Worm (Caenorhabditis elegans) whole organism, young adult: ENCODE measurements around the gene F54D12.1.

Source experiments
- B0336.3 ChIP-seq: fragments of 200-800 bp; sonication (Bioruptor generic); IDR thresholded peaks from 2 replicates; pipeline ENCODE4 v1.3.6; 2022; ENCODE audit warnings: missing genetic modification characterization, missing compliant biosample characterization
- C06A6.2 ChIP-seq: fragments of 200-800 bp; sonication (Bioruptor generic); conservative IDR thresholded peaks from 2 replicates; pipeline ENCODE4 v1.3.6; 2022; ENCODE audit warnings: missing genetic modification characterization, missing compliant biosample characterization
- C17E4.6 ChIP-seq: fragments of 200-800 bp; sonication (Bioruptor generic); IDR thresholded peaks from 2 replicates; pipeline ENCODE4 v1.3.6; 2022; ENCODE audit warnings: missing genetic modification reagents, missing genetic modification characterization, missing compliant biosample characterization
- F22D6.2 ChIP-seq: sonication (generic microtip); optimal IDR thresholded peaks from 2 replicates; lab custom pipeline; 2016; ENCODE audit warnings: mild to moderate bottlenecking, missing genetic modification characterization, missing compliant biosample characterization
- F33H1.4 ChIP-seq: fragments of 200-800 bp; sonication (Bioruptor generic); IDR thresholded peaks from 2 replicates; pipeline ENCODE4 v1.3.6; 2022; ENCODE audit warnings: missing genetic modification reagents, missing genetic modification characterization, missing compliant biosample characterization
- F55B11.4 ChIP-seq: sonication (generic microtip); optimal IDR thresholded peaks from 2 replicates; lab custom pipeline; 2016; ENCODE audit warnings: missing compliant biosample characterization, missing genetic modification characterization, borderline replicate concordance; ENCODE audit not compliant: insufficient read depth
- Y53G8AR.9 ChIP-seq: fragments of 200-800 bp; sonication (Bioruptor generic); conservative IDR thresholded peaks from 2 replicates; pipeline ENCODE4 v1.3.6; 2022; ENCODE audit warnings: missing genetic modification reagents, missing genetic modification characterization, missing compliant biosample characterization
- Y67H2A.10 ChIP-seq: fragments of 200-800 bp; sonication (Bioruptor generic); conservative IDR thresholded peaks from 2 replicates; pipeline ENCODE4 v1.3.6; 2022; ENCODE audit warnings: missing genetic modification reagents, missing genetic modification characterization, missing compliant biosample characterization
- Y95B8A.8 ChIP-seq: fragments of 200-800 bp; sonication (Bioruptor generic); IDR thresholded peaks from 2 replicates; pipeline ENCODE4 v1.3.6; 2022; ENCODE audit warnings: missing genetic modification reagents, missing genetic modification characterization, missing compliant biosample characterization
- aptf-2 ChIP-seq: fragments of 200-800 bp; sonication (Bioruptor generic); conservative IDR thresholded peaks from 2 replicates; pipeline ENCODE4 v1.3.6; 2022; ENCODE audit warnings: missing genetic modification reagents, missing genetic modification characterization, missing compliant biosample characterization
- athp-1 ChIP-seq: sonication (generic microtip); optimal IDR thresholded peaks from 2 replicates; lab custom pipeline; 2017; ENCODE audit warnings: mild to moderate bottlenecking, missing genetic modification characterization, missing compliant biosample characterization
- attf-3 ChIP-seq: fragments of 200-800 bp; sonication (Bioruptor generic); conservative IDR thresholded peaks from 2 replicates; pipeline ENCODE4 v1.3.6; 2022; ENCODE audit warnings: missing genetic modification reagents, missing genetic modification characterization, missing compliant biosample characterization
- attf-5 ChIP-seq: fragments of 200-800 bp; sonication (Bioruptor generic); optimal IDR thresholded peaks from 2 replicates; lab custom pipeline; 2018; ENCODE audit warnings: mild to moderate bottlenecking, missing genetic modification characterization, missing compliant biosample characterization
- cebp-2 ChIP-seq: fragments of 200-800 bp; sonication (Bioruptor generic); IDR thresholded peaks from 2 replicates; pipeline ENCODE4 v1.3.6; 2022; ENCODE audit warnings: missing genetic modification characterization, missing compliant biosample characterization
- ceh-100 ChIP-seq: fragments of 200-800 bp; sonication (Bioruptor generic); IDR thresholded peaks from 2 replicates; pipeline ENCODE4 v1.3.6; 2022; ENCODE audit warnings: missing genetic modification reagents, missing genetic modification characterization, missing compliant biosample characterization
- ceh-79 ChIP-seq: sonication (generic microtip); optimal IDR thresholded peaks from 2 replicates; lab custom pipeline; 2017; ENCODE audit warnings: mild to moderate bottlenecking, missing genetic modification characterization, missing compliant biosample characterization
- dpl-1 ChIP-seq: fragments of 150-350 bp; optimal IDR thresholded peaks from 2 replicates; lab custom pipeline; 2014; ENCODE audit warnings: missing biosample characterization, missing genetic modification reagents, missing genetic modification characterization
- egl-18 ChIP-seq: fragments of 200-800 bp; sonication (Bioruptor generic); IDR thresholded peaks from 2 replicates; pipeline ENCODE4 v1.3.6; 2022; ENCODE audit warnings: missing genetic modification reagents, missing genetic modification characterization, missing compliant biosample characterization
- ekl-4 ChIP-seq: fragments of 200-800 bp; sonication (Bioruptor generic); IDR thresholded peaks from 2 replicates; pipeline ENCODE4 v1.3.6; 2022; ENCODE audit warnings: missing genetic modification reagents, missing genetic modification characterization, missing compliant biosample characterization
- him-1 ChIP-seq: sonication (generic microtip); optimal IDR thresholded peaks from 2 replicates; lab custom pipeline; 2016; ENCODE audit warnings: missing genotype, missing genetic modification reagents, missing genetic modification characterization, missing compliant biosample characterization
- hlh-12 ChIP-seq: sonication (generic microtip); optimal IDR thresholded peaks from 2 replicates; lab custom pipeline; 2016; ENCODE audit warnings: missing genetic modification characterization, missing compliant biosample characterization
- hmg-1.2 ChIP-seq: fragments of 200-800 bp; sonication (Bioruptor generic); IDR thresholded peaks from 2 replicates; pipeline ENCODE4 v1.3.6; 2022; ENCODE audit warnings: missing genetic modification reagents, missing genetic modification characterization, missing compliant biosample characterization
- hrde-1 ChIP-seq: sonication (generic microtip); optimal IDR thresholded peaks from 2 replicates; lab custom pipeline; 2016; ENCODE audit warnings: missing genetic modification characterization, mild to moderate bottlenecking, missing compliant biosample characterization, moderate library complexity, missing genotype, missing genetic modification reagents, borderline replicate concordance
- let-607 ChIP-seq, 2 experiments: fragments of 200-800 bp in 1 of 2; sonication (Bioruptor generic) in 1 of 2; sonication (generic microtip) in 1 of 2; optimal IDR thresholded peaks; 2 replicates each; lab custom pipeline; 2016 to 2018; ENCODE audit warnings: mild to moderate bottlenecking in 2 of 2, missing compliant biosample characterization in 2 of 2, missing genetic modification characterization in 2 of 2, moderate library complexity in 2 of 2, missing genotype in 1 of 2
- lin-40 ChIP-seq: sonication (generic microtip); optimal IDR thresholded peaks from 2 replicates; lab custom pipeline; 2016; ENCODE audit warnings: missing genetic modification characterization, mild to moderate bottlenecking, missing compliant biosample characterization, missing genotype, missing genetic modification reagents
- lin-54 ChIP-seq: fragments of 200-800 bp; sonication (Bioruptor generic); optimal IDR thresholded peaks from 2 replicates; lab custom pipeline; 2018; ENCODE audit warnings: mild to moderate bottlenecking, missing genetic modification characterization, missing compliant biosample characterization
- lsl-1 ChIP-seq: fragments of 200-800 bp; sonication (Bioruptor generic); optimal IDR thresholded peaks from 2 replicates; lab custom pipeline; 2018; ENCODE audit warnings: mild to moderate bottlenecking, missing genetic modification characterization, moderate library complexity, missing compliant biosample characterization
- madf-10 ChIP-seq: sonication (generic microtip); optimal IDR thresholded peaks from 2 replicates; lab custom pipeline; 2016; ENCODE audit warnings: mild to moderate bottlenecking, missing genetic modification characterization, missing compliant biosample characterization
- madf-8 ChIP-seq: fragments of 200-800 bp; sonication (Bioruptor generic); conservative IDR thresholded peaks from 2 replicates; pipeline ENCODE4 v1.3.6; 2022; ENCODE audit warnings: missing genetic modification reagents, missing genetic modification characterization, missing compliant biosample characterization
- mcd-1 ChIP-seq: fragments of 200-800 bp; sonication (Bioruptor generic); IDR thresholded peaks from 2 replicates; pipeline ENCODE4 v1.3.6; 2022; ENCODE audit warnings: missing genetic modification reagents, missing genetic modification characterization, missing compliant biosample characterization
- mxl-1 ChIP-seq: sonication (generic microtip); optimal IDR thresholded peaks from 2 replicates; lab custom pipeline; 2016; ENCODE audit warnings: missing genetic modification characterization, missing compliant biosample characterization
- nhr-179 ChIP-seq: sonication (generic microtip); optimal IDR thresholded peaks from 2 replicates; lab custom pipeline; 2016; ENCODE audit warnings: mild to moderate bottlenecking, missing genetic modification characterization, missing compliant biosample characterization
- nhr-90 ChIP-seq: sonication (generic microtip); optimal IDR thresholded peaks from 2 replicates; lab custom pipeline; 2016; ENCODE audit warnings: missing genotype, mild to moderate bottlenecking, missing genetic modification characterization, missing compliant biosample characterization
- pbrm-1 ChIP-seq: fragments of 200-800 bp; sonication (Bioruptor generic); IDR thresholded peaks from 2 replicates; pipeline ENCODE4 v1.3.6; 2022; ENCODE audit warnings: missing genetic modification reagents, missing genetic modification characterization, missing compliant biosample characterization
- sea-2 ChIP-seq: fragments of 200-800 bp; sonication (Bioruptor generic); IDR thresholded peaks from 2 replicates; pipeline ENCODE4 v1.3.6; 2022; ENCODE audit warnings: missing genetic modification characterization, missing compliant biosample characterization
- snpc-1.1 ChIP-seq: sonication (generic microtip); optimal IDR thresholded peaks from 2 replicates; lab custom pipeline; 2017; ENCODE audit warnings: missing genetic modification characterization, mild to moderate bottlenecking, missing compliant biosample characterization, antibody characterized with exemption, moderate library complexity, missing genotype, missing genetic modification reagents; ENCODE audit not compliant: insufficient read depth
- somi-1 ChIP-seq: fragments of 200-800 bp; sonication (Bioruptor generic); optimal IDR thresholded peaks from 2 replicates; lab custom pipeline; 2018; ENCODE audit warnings: mild to moderate bottlenecking, missing genetic modification characterization, missing compliant biosample characterization
- sptf-2 ChIP-seq: fragments of 200-800 bp; sonication (Bioruptor generic); optimal IDR thresholded peaks from 2 replicates; lab custom pipeline; 2018; ENCODE audit warnings: mild to moderate bottlenecking, missing genetic modification characterization, missing compliant biosample characterization
- tbp1 ChIP-seq: fragments of 200-800 bp; sonication (Bioruptor generic); optimal IDR thresholded peaks from 2 replicates; lab custom pipeline; 2018; ENCODE audit warnings: mild to moderate bottlenecking, missing genetic modification characterization, missing compliant biosample characterization
- tbx-9 ChIP-seq: sonication (generic microtip); optimal IDR thresholded peaks from 2 replicates; lab custom pipeline; 2016; ENCODE audit warnings: borderline replicate concordance, missing genetic modification characterization, inconsistent platforms, missing compliant biosample characterization
- unc-62 ChIP-seq: fragments of 150-350 bp; optimal IDR thresholded peaks from 2 replicates; lab custom pipeline; 2014; ENCODE audit warnings: missing biosample characterization, missing genetic modification reagents, missing genetic modification characterization
- ztf-26 ChIP-seq: sonication (generic microtip); optimal IDR thresholded peaks from 2 replicates; lab custom pipeline; 2017; ENCODE audit warnings: missing genetic modification characterization, missing compliant biosample characterization
- ztf-3 ChIP-seq: fragments of 200-800 bp; sonication (Bioruptor generic); optimal IDR thresholded peaks from 2 replicates; lab custom pipeline; 2018; ENCODE audit warnings: mild to moderate bottlenecking, missing genetic modification characterization, missing compliant biosample characterization
- ztf-6 ChIP-seq: fragments of 200-800 bp; sonication (Bioruptor generic); IDR thresholded peaks from 2 replicates; pipeline ENCODE4 v1.3.6; 2022; ENCODE audit warnings: missing genetic modification reagents, missing genetic modification characterization, missing compliant biosample characterization

The F54D12.1 gene

ce11 chrII:1397703-1398102 is 2.5 kb upstream of the F54D12.1 start, which contains the start of gene F54D12.8:
Gene F54D12.8, minus strand, starts transcription at chrII:1398038.
- TF ChIP-seq mcd-1 (GFP tag; lab: Robert Waterston, UW): no peak
- no peak for TF ChIP-seq madf-10 (tag; lab: Kevin White, UChicago)
- TF ChIP-seq attf-3 (GFP tag; lab: Robert Waterston, UW): no peak
- no peak for TF ChIP-seq sptf-2 (GFP tag; lab: Kevin White, UChicago)
- TF ChIP-seq egl-18 (GFP tag; lab: Robert Waterston, UW): no peak
- TF ChIP-seq lin-40 (tag; lab: Kevin White, UChicago): no peak
- TF ChIP-seq F55B11.4 (tag; lab: Kevin White, UChicago): no peak
- no peak for TF ChIP-seq ceh-100 (GFP tag; lab: Robert Waterston, UW)
- no peak for TF ChIP-seq madf-8
- no peak for TF ChIP-seq ztf-6 (GFP tag; lab: Robert Waterston, UW)
- TF ChIP-seq somi-1: no peak
- no peak for TF ChIP-seq ztf-3
- TF ChIP-seq F33H1.4 (GFP tag; lab: Robert Waterston, UW): no peak
- no peak for TF ChIP-seq him-1 (tag; lab: Kevin White, UChicago)
- no peak for TF ChIP-seq Y67H2A.10 (GFP tag; lab: Robert Waterston, UW)
- no peak for TF ChIP-seq cebp-2 (GFP tag; lab: Robert Waterston, UW)
- no peak for TF ChIP-seq nhr-179 (tag; lab: Kevin White, UChicago)
- TF ChIP-seq Y95B8A.8: no peak

- TF ChIP-seq lin-40 (tag; lab: Kevin White, UChicago) (no peak), hmg-1.2 (GFP tag; lab: Robert Waterston, UW) (no peak), hlh-12 (tag; lab: Kevin White, UChicago) (no peak), snpc-1.1 (tag; lab: Kevin White, UChicago) (no peak), let-607 (tag; optimal IDR thresholded peaks at IDR 0.05; lab: Kevin White, UChicago) (no peak), ceh-79 (no peak), nhr-90 (no peak), ekl-4 (GFP tag; lab: Robert Waterston, UW) (no peak), F22D6.2 (tag; lab: Kevin White, UChicago) (no peak), athp-1 (tag; lab: Kevin White, UChicago) (no peak)
Measured at ce11 chrII:1398396-1398795, 1.8 kb upstream of the F54D12.1 start, which contains the start of gene F54D12.2. Gene F54D12.2, plus strand, starts transcription at chrII:1398696.

DNA sequence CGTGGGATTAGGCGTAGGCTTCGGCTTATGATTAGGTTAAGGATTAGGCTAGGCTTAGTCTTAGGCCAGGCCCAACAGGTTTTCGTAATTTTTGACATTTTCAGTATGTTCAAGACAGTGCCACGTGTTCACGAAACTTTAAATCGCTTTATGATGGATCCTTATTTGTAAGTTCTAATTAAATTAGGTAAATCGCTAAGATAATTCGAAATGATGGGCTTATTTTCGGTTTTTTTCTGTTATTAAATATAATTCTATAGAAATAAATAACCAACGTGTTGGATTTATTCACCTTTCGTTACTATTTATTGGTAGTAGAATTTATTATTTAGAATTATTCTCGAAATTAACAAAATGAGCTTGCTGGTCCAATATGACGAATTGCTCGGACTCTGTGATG is 1.3 kb downstream of the F54D12.1 start, which contains the start of gene Y51H7C.8:
Y51H7C.8 (plus strand) TSS at position 301 of the 400 bp plus-strand sequence.
- TF ChIP-seq lin-54: no peak

ce11 chrII:1402167-1402619 is 2.0 kb downstream of the F54D12.1 start, which contains the start of gene Y51H7C.7:
Gene Y51H7C.7, plus strand, starts transcription at chrII:1402569.
- TF ChIP-seq F22D6.2 (tag; lab: Kevin White, UChicago) (no peak), C06A6.2 (GFP tag; lab: Robert Waterston, UW) (no peak), mxl-1 (tag; lab: Kevin White, UChicago) (no peak), pbrm-1 (GFP tag; lab: Robert Waterston, UW) (peak; percentile 34; the same call in 1 of the 2 replicates), hrde-1 (tag; lab: Kevin White, UChicago) (no peak), C17E4.6 (no peak), tbx-9 (no peak), tbp1 (GFP tag; lab: Kevin White, UChicago) (peak; percentile 0), B0336.3 (GFP tag; lab: Robert Waterston, UW) (0 out of 2 replicates have a peak, but pooled peaks have one; percentile 33), mcd-1 (GFP tag; lab: Robert Waterston, UW) (peak; percentile 74), lsl-1 (peak; percentile 31), lin-40 (tag; lab: Kevin White, UChicago) (no peak), ztf-26 (tag; lab: Kevin White, UChicago) (no peak), F33H1.4 (GFP tag; lab: Robert Waterston, UW) (peak; percentile 15; the same call in 1 of the 2 replicates), sea-2 (GFP tag; lab: Robert Waterston, UW) (no peak), attf-5 (GFP tag; lab: Kevin White, UChicago) (peak; percentile 13), unc-62 (GFP tag; lab: Kevin White, UChicago) (no peak), Y53G8AR.9 (GFP tag; lab: Robert Waterston, UW) (no peak), dpl-1 (GFP tag; lab: Kevin White, UChicago) (no peak), aptf-2 (GFP tag; lab: Robert Waterston, UW) (no peak)
